Fruit fly (Drosophila melanogaster): ENCODE data around the gene H.

Gene H

DNA sequence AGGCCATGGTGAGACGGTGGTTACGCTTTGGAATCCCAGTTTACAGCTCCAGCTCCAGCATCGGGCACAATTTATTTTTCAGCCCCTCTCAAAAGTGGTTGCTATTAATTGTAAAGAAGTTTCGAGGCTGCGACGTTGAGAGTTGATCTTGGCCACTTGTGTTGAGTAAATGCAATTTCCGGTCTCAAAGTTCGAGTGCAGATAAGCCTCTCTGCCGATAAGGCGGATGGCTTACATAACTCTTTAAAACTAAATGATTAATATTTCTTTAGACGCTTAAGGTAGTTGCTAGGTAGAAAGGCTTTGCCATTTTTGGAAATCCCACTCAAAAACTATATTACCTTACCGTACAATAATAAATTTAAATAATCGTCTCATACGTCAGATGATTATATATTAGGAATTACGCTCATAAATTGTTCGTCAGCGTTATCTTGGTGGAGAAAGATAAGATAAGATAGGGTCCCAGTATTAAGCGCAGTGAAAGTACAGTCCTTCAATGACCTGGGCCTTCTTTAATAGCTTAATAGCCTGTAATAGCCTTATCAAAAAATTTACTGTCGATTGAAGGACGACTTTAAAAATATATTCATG, 16.1 kb upstream of the H start:
- TF ChIP-seq CG8159 (tag; optimal IDR thresholded peaks at IDR 0.05) (no peak), CG32121 (GFP tag; IDR thresholded peaks at IDR 0.05) (no peak), fd96Ca (GFP tag; IDR thresholded peaks at IDR 0.05) (no peak), CG15710 (tag; optimal IDR thresholded peaks at IDR 0.05) (no peak), CG10348 (GFP tag; IDR thresholded peaks at IDR 0.05) (no peak), CG4496 (GFP tag; IDR thresholded peaks at IDR 0.05) (no peak), CG34367 (tag; optimal IDR thresholded peaks at IDR 0.05) (no peak), CG9948 (tag; optimal IDR thresholded peaks at IDR 0.05) (no peak), CG17806 (tag; optimal IDR thresholded peaks at IDR 0.05) (no peak), D1 (tag; optimal IDR thresholded peaks at IDR 0.05) (no peak)

dm6 chr3R:20608199-20608598, 13.5 kb upstream of the H start:
- no peak for TF ChIP-seq CG34367 (tag; optimal IDR thresholded peaks at IDR 0.05)
- TF ChIP-seq gl (tag; optimal IDR thresholded peaks at IDR 0.05) = no peak
- TF ChIP-seq fd96Ca (GFP tag; IDR thresholded peaks at IDR 0.05) = 0 out of 3 replicates have a peak, but pooled peaks have one; percentile 5
- no peak for TF ChIP-seq CG13204 (GFP tag; optimal IDR thresholded peaks at IDR 0.05)
- no peak for TF ChIP-seq CG15710 (tag; optimal IDR thresholded peaks at IDR 0.05)

DNA sequence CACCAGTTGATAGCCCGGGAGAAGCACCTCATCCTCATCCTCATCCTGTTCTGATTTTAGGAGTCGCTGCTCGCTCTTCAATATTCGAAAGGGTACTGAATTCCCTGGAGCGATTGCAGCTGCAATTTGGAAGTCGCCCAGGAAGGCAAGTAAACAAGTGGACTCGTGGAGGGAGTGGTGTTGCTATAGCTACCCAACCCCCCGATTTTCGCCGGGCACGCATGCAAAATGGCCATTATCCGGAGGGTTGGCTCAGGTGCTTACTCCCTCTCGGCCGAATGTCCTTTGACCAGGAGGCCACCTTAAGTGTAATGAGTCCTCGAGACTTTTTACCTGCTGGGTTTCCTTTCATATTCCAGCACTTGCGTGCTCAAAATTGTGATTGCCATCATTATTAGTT, 4.9 kb upstream of the H start, which contains the start of gene CG15923:
TSS of gene CG15923 (minus strand) at position 101 of the 400 bp plus-strand sequence.
- TF ChIP-seq CG4496 (GFP tag; IDR thresholded peaks at IDR 0.05) (no peak), CG14655 (GFP tag; optimal IDR thresholded peaks at IDR 0.05) (no peak), CG32121 (GFP tag; IDR thresholded peaks at IDR 0.05) (no peak), CG12605 (GFP tag; IDR thresholded peaks at IDR 0.05) (no peak), fd96Ca (GFP tag; IDR thresholded peaks at IDR 0.05) (no peak), CG13204 (GFP tag; optimal IDR thresholded peaks at IDR 0.05) (no peak), CG10348 (GFP tag; IDR thresholded peaks at IDR 0.05) (no peak), gl (tag; optimal IDR thresholded peaks at IDR 0.05) (no peak)

dm6 chr3R:20617583-20617982, 4.2 kb upstream of the H start, which contains the start of gene CG5466:
Gene CG5466 (plus strand): TSS chr3R:20617883.
- TF ChIP-seq CG4496 (GFP tag; IDR thresholded peaks at IDR 0.05) = 0 out of 3 replicates have a peak, but pooled peaks have one; percentile 7
- no peak for TF ChIP-seq CG8301 (tag; optimal IDR thresholded peaks at IDR 0.05)

DNA sequence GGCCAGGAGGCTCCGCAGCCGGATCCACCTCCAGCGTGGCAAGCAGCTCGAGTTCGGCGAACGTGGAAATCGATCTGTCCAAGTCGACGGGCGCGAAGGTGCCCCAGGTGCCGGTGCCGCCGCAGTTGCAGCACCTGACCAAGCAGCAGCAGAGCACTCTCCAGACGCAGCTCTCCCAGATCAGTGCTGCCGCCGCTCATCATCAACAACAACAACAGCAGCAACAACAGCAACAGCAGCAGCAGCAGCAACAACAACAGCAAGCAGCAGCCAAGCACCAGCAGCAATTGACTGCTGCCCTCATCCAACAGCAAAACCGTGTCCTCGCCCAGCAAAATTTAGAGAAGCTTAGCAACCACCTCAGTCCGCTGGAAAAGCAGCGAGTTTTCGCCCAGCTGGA, 2.8 kb upstream of the H start:
- TF ChIP-seq D1 (tag; optimal IDR thresholded peaks at IDR 0.05) (no peak), fd96Ca (GFP tag; IDR thresholded peaks at IDR 0.05) (no peak), CG8301 (tag; optimal IDR thresholded peaks at IDR 0.05) (no peak), CG17806 (tag; optimal IDR thresholded peaks at IDR 0.05) (no peak), Pif1A (GFP tag; optimal IDR thresholded peaks at IDR 0.05) (no peak), Ets98B (GFP tag; IDR thresholded peaks at IDR 0.05) (no peak), Snoo (tag; optimal IDR thresholded peaks at IDR 0.05) (no peak), rn (GFP tag; IDR thresholded peaks at IDR 0.05) (no peak), CG10348 (GFP tag; IDR thresholded peaks at IDR 0.05) (no peak)

- TF ChIP-seq CG9948 (tag; optimal IDR thresholded peaks at IDR 0.05) (peak; percentile 29), CG10348 (GFP tag; IDR thresholded peaks at IDR 0.05) (no peak)
These were observed 795 bp downstream of the H start for dm6 chr3R:20622297-20623168.

DNA sequence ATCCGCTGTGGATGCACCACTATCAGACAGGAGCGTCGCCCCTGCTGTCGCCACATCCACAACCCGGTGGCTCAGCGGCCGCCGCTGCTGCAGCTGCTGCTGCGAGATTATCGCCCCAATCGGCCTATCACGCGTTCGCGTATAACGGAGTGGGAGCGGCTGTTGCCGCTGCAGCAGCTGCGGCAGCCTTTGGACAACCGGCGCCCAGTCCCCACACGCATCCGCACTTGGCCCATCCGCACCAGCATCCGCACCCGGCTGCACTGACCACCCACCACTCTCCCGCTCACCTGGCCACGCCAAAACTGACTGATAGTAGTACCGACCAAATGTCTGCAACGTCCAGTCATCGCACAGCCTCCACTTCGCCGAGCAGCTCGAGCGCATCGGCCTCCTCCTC, 4.4 kb downstream of the H start:
- no peak for TF ChIP-seq gl (tag; optimal IDR thresholded peaks at IDR 0.05)
- no peak for TF ChIP-seq Pif1A (GFP tag; optimal IDR thresholded peaks at IDR 0.05)
- TF ChIP-seq Pif1B (GFP tag; optimal IDR thresholded peaks at IDR 0.05) = no peak
- TF ChIP-seq CG4496 (GFP tag; IDR thresholded peaks at IDR 0.05) = no peak
- no peak for TF ChIP-seq CG34367 (tag; optimal IDR thresholded peaks at IDR 0.05)
- TF ChIP-seq CG8159 (tag; optimal IDR thresholded peaks at IDR 0.05) = no peak
- no peak for TF ChIP-seq CG15710 (tag; optimal IDR thresholded peaks at IDR 0.05)
- no peak for TF ChIP-seq CG12605 (GFP tag; IDR thresholded peaks at IDR 0.05)
- no peak for TF ChIP-seq Ets98B (GFP tag; IDR thresholded peaks at IDR 0.05)
- no peak for TF ChIP-seq D1 (tag; optimal IDR thresholded peaks at IDR 0.05)

- TF ChIP-seq Pif1A (GFP tag; optimal IDR thresholded peaks at IDR 0.05) (no peak), Pif1B (GFP tag; optimal IDR thresholded peaks at IDR 0.05) (no peak), rn (GFP tag; IDR thresholded peaks at IDR 0.05) (peak; percentile 52; the same call in 1 of the 2 replicates), fd96Ca (GFP tag; IDR thresholded peaks at IDR 0.05) (peak; percentile 80), CG34367 (tag; optimal IDR thresholded peaks at IDR 0.05) (no peak), CG8159 (tag; optimal IDR thresholded peaks at IDR 0.05) (no peak), gl (tag; optimal IDR thresholded peaks at IDR 0.05) (no peak), CG14655 (GFP tag; optimal IDR thresholded peaks at IDR 0.05) (no peak), CG9948 (tag; optimal IDR thresholded peaks at IDR 0.05) (peak; percentile 58), CG10348 (GFP tag; IDR thresholded peaks at IDR 0.05) (no peak), EcR (GFP tag; optimal IDR thresholded peaks at IDR 0.05) (no peak), CG4496 (GFP tag; IDR thresholded peaks at IDR 0.05) (peak; percentile 59; the same call in 2 of the 3 replicates), Snoo (tag; optimal IDR thresholded peaks at IDR 0.05) (peak; percentile 49), CG12605 (GFP tag; IDR thresholded peaks at IDR 0.05) (no peak), D1 (tag; optimal IDR thresholded peaks at IDR 0.05) (no peak), CG15710 (tag; optimal IDR thresholded peaks at IDR 0.05) (peak; percentile 60), CG17806 (tag; optimal IDR thresholded peaks at IDR 0.05) (no peak), Ets98B (GFP tag; IDR thresholded peaks at IDR 0.05) (peak; percentile 71), CG8301 (tag; optimal IDR thresholded peaks at IDR 0.05) (no peak), CG13204 (GFP tag; optimal IDR thresholded peaks at IDR 0.05) (no peak), CG32121 (GFP tag; IDR thresholded peaks at IDR 0.05) (peak; percentile 71)
These were observed 12.3 kb downstream of the H start for dm6 chr3R:20633984-20634446.

Measured in whole organism, pupa.